Fruit fly (Drosophila melanogaster): Measurements from ENCODE around the gene EMC2A.

EMC2A gene

dm6 chr3R:16996059-16996959 is at the start of gene EMC2A, which contains the start of gene CG3534:
Gene EMC2A, minus strand, starts transcription at chr3R:16996071.
Gene CG3534, plus strand, starts transcription at chr3R:16996446.
- TF ChIP-seq CG12236 (GFP tag; optimal IDR thresholded peaks at IDR 0.05) = no peak
- no peak for TF ChIP-seq CG31224 (GFP tag; IDR thresholded peaks at IDR 0.05)
- 0 out of 2 replicates have a peak, but pooled peaks have one; percentile 31 for TF ChIP-seq Drgx (GFP tag; IDR thresholded peaks at IDR 0.05)
- no peak for TF ChIP-seq insv (GFP tag; optimal IDR thresholded peaks at IDR 0.05)
- TF ChIP-seq CG8478 (optimal IDR thresholded peaks at IDR 0.05) = no peak
- no peak for TF ChIP-seq az2 (GFP tag; optimal IDR thresholded peaks at IDR 0.05)
- TF ChIP-seq CG14441 (GFP tag; IDR thresholded peaks at IDR 0.05) = peak; percentile 23; the same call in 1 of the 2 replicates
- no peak for TF ChIP-seq pan (optimal IDR thresholded peaks at IDR 0.05)
- no peak for TF ChIP-seq pan (GFP tag; optimal IDR thresholded peaks at IDR 0.05 in 1 of 2, IDR thresholded peaks at IDR 0.05 in 1 of 2)
- no peak for TF ChIP-seq CG17912 (GFP tag; optimal IDR thresholded peaks at IDR 0.05)
- TF ChIP-seq Pdp1 (GFP tag; optimal IDR thresholded peaks at IDR 0.05) = peak; percentile 18 to 26
- TF ChIP-seq CG8359 (GFP tag; optimal IDR thresholded peaks at IDR 0.05; ENCODE audit: borderline replicate concordance) = no peak
- no peak for TF ChIP-seq CG13296 (GFP tag; optimal IDR thresholded peaks at IDR 0.05)
- no peak for TF ChIP-seq Side (GFP tag; optimal IDR thresholded peaks at IDR 0.05)
- TF ChIP-seq lbe (GFP tag; optimal IDR thresholded peaks at IDR 0.05) = no peak
- no peak for TF ChIP-seq ham (GFP tag; IDR thresholded peaks at IDR 0.05)
- TF ChIP-seq CG13624 (GFP tag; optimal IDR thresholded peaks at IDR 0.05) = peak; percentile 6
- no peak for TF ChIP-seq CG7963 (GFP tag; IDR thresholded peaks at IDR 0.05; ENCODE audit: partially characterized antibody)
- TF ChIP-seq CG32532 (GFP tag; IDR thresholded peaks at IDR 0.05) = peak; percentile 57
- no peak for TF ChIP-seq Optix (GFP tag; IDR thresholded peaks at IDR 0.05)
- TF ChIP-seq Mrtf (GFP tag; IDR thresholded peaks at IDR 0.05) = no peak
- TF ChIP-seq CG4282 (GFP tag; optimal IDR thresholded peaks at IDR 0.05) = no peak
- peak in 1 of 2 experiments; percentile 44 for TF ChIP-seq dpn (GFP tag; optimal IDR thresholded peaks at IDR 0.05)
- TF ChIP-seq Rfx (GFP tag; IDR thresholded peaks at IDR 0.05) = no peak; the same call in 1 of the 2 replicates
- TF ChIP-seq NC2α (GFP tag; optimal IDR thresholded peaks at IDR 0.05) = no peak
- no peak; the same call in 2 of the 3 replicates for TF ChIP-seq CG17361 (GFP tag; IDR thresholded peaks at IDR 0.05)
- no peak for TF ChIP-seq Bdp1 (GFP tag; optimal IDR thresholded peaks at IDR 0.05)
- no peak for TF ChIP-seq CG32772 (GFP tag; IDR thresholded peaks at IDR 0.05)
- TF ChIP-seq CG10274 (GFP tag; optimal IDR thresholded peaks at IDR 0.05) = no peak
- TF ChIP-seq CG11504 (tag; optimal IDR thresholded peaks at IDR 0.05) = no peak
- TF ChIP-seq CG12071 (GFP tag; optimal IDR thresholded peaks at IDR 0.05) = no peak
- peak; percentile 10 for TF ChIP-seq p53 (GFP tag; optimal IDR thresholded peaks at IDR 0.05)
- no peak for TF ChIP-seq BtbVII (GFP tag; optimal IDR thresholded peaks at IDR 0.05)
- no peak for TF ChIP-seq Gsc (GFP tag; IDR thresholded peaks at IDR 0.05)
- TF ChIP-seq CG7357 (GFP tag; IDR thresholded peaks at IDR 0.05) = no peak
- TF ChIP-seq Neu2 (GFP tag; optimal IDR thresholded peaks at IDR 0.05; ENCODE audit: borderline replicate concordance) = no peak
- TF ChIP-seq Hmr (GFP tag; optimal IDR thresholded peaks at IDR 0.05) = peak; percentile 22
- no peak for TF ChIP-seq ap (GFP tag; IDR thresholded peaks at IDR 0.05)
- TF ChIP-seq lola (GFP tag; optimal IDR thresholded peaks at IDR 0.05) = no peak
- peak; percentile 25 for TF ChIP-seq Nf-YC (tag; optimal IDR thresholded peaks at IDR 0.05)
- peak; percentile 51 for TF ChIP-seq CG17829 (tag; optimal IDR thresholded peaks at IDR 0.05)
- TF ChIP-seq sens-2 (GFP tag; IDR thresholded peaks at IDR 0.05) = no peak
- no peak for TF ChIP-seq crp (GFP tag; optimal IDR thresholded peaks at IDR 0.05)
- no peak for TF ChIP-seq CG4707 (GFP tag; optimal IDR thresholded peaks at IDR 0.05)
- 0 out of 2 replicates have a peak, but pooled peaks have one; percentile 18 for TF ChIP-seq Awh (GFP tag; IDR thresholded peaks at IDR 0.05)
- peak; percentile 2 for TF ChIP-seq CG12659 (GFP tag; optimal IDR thresholded peaks at IDR 0.05)
- no peak for TF ChIP-seq Dfd (GFP tag; optimal IDR thresholded peaks at IDR 0.05)
- no peak for TF ChIP-seq CG11695 (GFP tag; IDR thresholded peaks at IDR 0.05)
- no peak for TF ChIP-seq bowl (GFP tag; IDR thresholded peaks at IDR 0.05)
